Fruit fly (Drosophila melanogaster): ENCODE measurements around the gene CG9988.

The CG9988 gene

dm6 chr3R:28636111-28636510, at the start of gene CG9988:
Gene CG9988, plus strand, starts transcription at chr3R:28636411.
- TF ChIP-seq cic (GFP tag; optimal IDR thresholded peaks at IDR 0.05) (no peak), kay (GFP tag; ENCODE audit: borderline replicate concordance) (no peak), CG7045 (GFP tag; optimal IDR thresholded peaks at IDR 0.05) (no peak), Hr96 (GFP tag; optimal IDR thresholded peaks at IDR 0.05) (no peak), cnc (optimal IDR thresholded peaks at IDR 0.05) (no peak), toe (GFP tag; optimal IDR thresholded peaks at IDR 0.05) (no peak)

dm6 chr3R:28586943-28587342, 49.3 kb upstream of the CG9988 start:
- TF ChIP-seq cic (GFP tag; optimal IDR thresholded peaks at IDR 0.05) (no peak), CG1620 (GFP tag; optimal IDR thresholded peaks at IDR 0.05) (peak; percentile 30), CG12768 (GFP tag; optimal IDR thresholded peaks at IDR 0.05) (peak; percentile 23), CG14711 (tag; optimal IDR thresholded peaks at IDR 0.05) (no peak), CG33017 (tag; optimal IDR thresholded peaks at IDR 0.05) (no peak), Hr96 (GFP tag; optimal IDR thresholded peaks at IDR 0.05) (no peak), cnc (optimal IDR thresholded peaks at IDR 0.05) (no peak), CG7101 (tag; optimal IDR thresholded peaks at IDR 0.05) (peak; percentile 12), toe (GFP tag; optimal IDR thresholded peaks at IDR 0.05) (no peak), pad (GFP tag; optimal IDR thresholded peaks at IDR 0.05) (peak; percentile 12), CG11617 (GFP tag; optimal IDR thresholded peaks at IDR 0.05) (peak; percentile 33), tj (GFP tag; optimal IDR thresholded peaks at IDR 0.05) (no peak), kay (GFP tag; ENCODE audit: borderline replicate concordance) (peak; percentile 90), ovo (GFP tag; optimal IDR thresholded peaks at IDR 0.05) (peak; percentile 29), Crg-1 (GFP tag; optimal IDR thresholded peaks at IDR 0.05) (peak; percentile 65), Mnt (GFP tag; optimal IDR thresholded peaks at IDR 0.05) (peak; percentile 9), Clk (GFP tag; optimal IDR thresholded peaks at IDR 0.05) (no peak), CG7045 (GFP tag; optimal IDR thresholded peaks at IDR 0.05) (peak; percentile 53), bab1 (GFP tag; optimal IDR thresholded peaks at IDR 0.05) (no peak), CG5204 (GFP tag; optimal IDR thresholded peaks at IDR 0.05) (no peak)

- no peak for TF ChIP-seq bab1 (GFP tag; optimal IDR thresholded peaks at IDR 0.05)
- TF ChIP-seq CG12768 (GFP tag; optimal IDR thresholded peaks at IDR 0.05), result no peak
- TF ChIP-seq CG11617 (GFP tag; optimal IDR thresholded peaks at IDR 0.05), result no peak
- TF ChIP-seq Crg-1 (GFP tag; optimal IDR thresholded peaks at IDR 0.05), result no peak
- no peak for TF ChIP-seq cic (GFP tag; optimal IDR thresholded peaks at IDR 0.05)
These were observed 47.7 kb upstream of the CG9988 start for dm6 chr3R:28588395-28589050.

- TF ChIP-seq CG5204 (GFP tag; optimal IDR thresholded peaks at IDR 0.05) (no peak), cic (GFP tag; optimal IDR thresholded peaks at IDR 0.05) (peak; percentile 45), CG7101 (tag; optimal IDR thresholded peaks at IDR 0.05) (peak; percentile 12), cnc (optimal IDR thresholded peaks at IDR 0.05) (no peak), CG12768 (GFP tag; optimal IDR thresholded peaks at IDR 0.05) (peak; percentile 33), toe (GFP tag; optimal IDR thresholded peaks at IDR 0.05) (no peak), CG7045 (GFP tag; optimal IDR thresholded peaks at IDR 0.05) (peak; percentile 20), CG11617 (GFP tag; optimal IDR thresholded peaks at IDR 0.05) (peak; percentile 13)
These were observed 45.7 kb upstream of the CG9988 start for dm6 chr3R:28590462-28590861.

dm6 chr3R:28594900-28595299, 41.3 kb upstream of the CG9988 start:
- TF ChIP-seq CG5204 (GFP tag; optimal IDR thresholded peaks at IDR 0.05) (no peak), ovo (GFP tag; optimal IDR thresholded peaks at IDR 0.05) (no peak), CG1620 (GFP tag; optimal IDR thresholded peaks at IDR 0.05) (no peak), Hr96 (GFP tag; optimal IDR thresholded peaks at IDR 0.05) (no peak), tj (GFP tag; optimal IDR thresholded peaks at IDR 0.05) (no peak), CG11617 (GFP tag; optimal IDR thresholded peaks at IDR 0.05) (no peak), Crg-1 (GFP tag; optimal IDR thresholded peaks at IDR 0.05) (no peak), cic (GFP tag; optimal IDR thresholded peaks at IDR 0.05) (no peak), bab1 (GFP tag; optimal IDR thresholded peaks at IDR 0.05) (no peak), CG33017 (tag; optimal IDR thresholded peaks at IDR 0.05) (no peak), CG7045 (GFP tag; optimal IDR thresholded peaks at IDR 0.05) (no peak), pad (GFP tag; optimal IDR thresholded peaks at IDR 0.05) (no peak), CG7101 (tag; optimal IDR thresholded peaks at IDR 0.05) (no peak), CG14711 (tag; optimal IDR thresholded peaks at IDR 0.05) (no peak), Clk (GFP tag; optimal IDR thresholded peaks at IDR 0.05) (no peak), cnc (optimal IDR thresholded peaks at IDR 0.05) (no peak), kay (GFP tag; ENCODE audit: borderline replicate concordance) (no peak), Mnt (GFP tag; optimal IDR thresholded peaks at IDR 0.05) (no peak)

dm6 chr3R:28595855-28596254, 40.4 kb upstream of the CG9988 start:
- TF ChIP-seq cic (GFP tag; optimal IDR thresholded peaks at IDR 0.05) (no peak), cnc (optimal IDR thresholded peaks at IDR 0.05) (no peak), kay (GFP tag; ENCODE audit: borderline replicate concordance) (no peak), Mnt (GFP tag; optimal IDR thresholded peaks at IDR 0.05) (no peak), Crg-1 (GFP tag; optimal IDR thresholded peaks at IDR 0.05) (no peak), CG1620 (GFP tag; optimal IDR thresholded peaks at IDR 0.05) (no peak), bab1 (GFP tag; optimal IDR thresholded peaks at IDR 0.05) (no peak), CG33017 (tag; optimal IDR thresholded peaks at IDR 0.05) (no peak), CG5204 (GFP tag; optimal IDR thresholded peaks at IDR 0.05) (no peak), CG11617 (GFP tag; optimal IDR thresholded peaks at IDR 0.05) (no peak), CG14711 (tag; optimal IDR thresholded peaks at IDR 0.05) (no peak), pad (GFP tag; optimal IDR thresholded peaks at IDR 0.05) (no peak)

All from whole organism, adult.